Worm (Caenorhabditis elegans): ENCODE results near the gene Y54G11A.7.

Y54G11A.7 gene

DNA sequence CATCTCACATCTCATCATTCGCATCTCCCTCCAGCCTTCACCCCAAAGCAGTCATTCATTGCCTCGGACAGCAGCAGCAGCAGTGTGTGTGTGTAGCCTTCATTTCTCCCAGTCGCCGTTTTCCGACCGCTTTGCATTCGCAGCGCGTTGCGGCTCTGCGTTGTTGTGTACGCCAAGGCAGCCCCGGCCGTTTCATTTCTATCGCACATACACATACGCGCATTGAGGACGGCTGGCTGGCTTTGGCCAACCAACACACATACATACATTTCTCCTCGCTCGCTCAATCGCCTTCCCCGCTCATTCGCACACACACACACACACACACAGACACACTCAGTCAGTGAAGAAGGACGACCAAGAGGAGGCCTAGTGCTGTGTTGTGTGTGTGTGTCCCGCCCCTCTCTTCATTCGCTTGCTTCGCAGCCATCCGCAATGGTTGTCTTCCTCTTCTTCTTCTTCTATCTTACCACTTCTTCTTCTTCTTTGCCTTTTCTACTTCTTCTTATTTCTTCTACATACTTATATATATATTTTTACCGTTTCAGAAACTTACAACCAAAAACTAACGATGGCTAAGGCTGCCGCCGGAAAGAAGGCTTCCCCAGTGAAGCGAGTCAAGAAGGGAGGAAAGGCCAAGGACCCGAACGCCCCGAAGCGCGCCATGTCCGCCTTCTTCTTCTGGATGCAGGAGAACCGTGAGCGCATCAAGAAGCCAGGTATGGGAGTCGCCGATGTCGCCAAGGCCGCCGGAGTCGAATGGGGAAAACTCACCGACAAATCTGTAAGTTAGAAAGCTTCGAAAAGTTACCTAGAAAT lies 46.7 kb upstream of the Y54G11A.7 start, which contains the start of gene hmg-1.1:
hmg-1.1 (plus strand) TSS at position 549 of the 819 bp plus-strand sequence.
- TF ChIP-seq gmeb-2 (tag; optimal IDR thresholded peaks at IDR 0.05): no peak
- no peak for TF ChIP-seq pha-4 (tag; optimal IDR thresholded peaks at IDR 0.05)
- no peak for TF ChIP-seq ceh-9 (tag; optimal IDR thresholded peaks at IDR 0.05)
- TF ChIP-seq pha-2 (tag; optimal IDR thresholded peaks at IDR 0.05): peak; percentile 39
- peak; percentile 26 for TF ChIP-seq nhr-232 (tag; optimal IDR thresholded peaks at IDR 0.05)
- peak; percentile 87 for TF ChIP-seq ceh-31 (tag; optimal IDR thresholded peaks at IDR 0.05)
- no peak for TF ChIP-seq fkh-6 (tag; optimal IDR thresholded peaks at IDR 0.05)
- TF ChIP-seq fax-1 (tag; optimal IDR thresholded peaks at IDR 0.05): no peak
- peak; percentile 46 for TF ChIP-seq C38D4.7 (GFP tag; optimal IDR thresholded peaks at IDR 0.05)
- TF ChIP-seq che-1 (tag; optimal IDR thresholded peaks at IDR 0.05): peak; percentile 54
- peak; percentile 89 for TF ChIP-seq ceh-34 (tag; optimal IDR thresholded peaks at IDR 0.05)
- TF ChIP-seq eyg-1 (tag; optimal IDR thresholded peaks at IDR 0.05): no peak
- peak; percentile 26 for TF ChIP-seq sox-4 (tag; optimal IDR thresholded peaks at IDR 0.05)
- TF ChIP-seq ama-1 (optimal IDR thresholded peaks at IDR 0.05): peak; percentile 48
- peak; percentile 16; the same call in 1 of the 2 replicates for TF ChIP-seq unc-3 (GFP tag; conservative IDR thresholded peaks at IDR 0.05)
- TF ChIP-seq unc-3 (tag; optimal IDR thresholded peaks at IDR 0.05): no peak
- TF ChIP-seq nhr-11 (tag; optimal IDR thresholded peaks at IDR 0.05): no peak
- no peak for TF ChIP-seq ahr-1 (tag; optimal IDR thresholded peaks at IDR 0.05)
- no peak for TF ChIP-seq pat-9 (tag; optimal IDR thresholded peaks at IDR 0.05)
- TF ChIP-seq Y22D7AL.16 (tag; optimal IDR thresholded peaks at IDR 0.05): no peak
- TF ChIP-seq tbx-7 (tag; optimal IDR thresholded peaks at IDR 0.05): no peak
- no peak for TF ChIP-seq ceh-48 (tag; optimal IDR thresholded peaks at IDR 0.05)
- TF ChIP-seq unc-42 (tag; optimal IDR thresholded peaks at IDR 0.05): peak; percentile 27
- TF ChIP-seq elt-2 (tag; optimal IDR thresholded peaks at IDR 0.05): peak; percentile 37
- TF ChIP-seq sdc-2 (tag; optimal IDR thresholded peaks at IDR 0.05): peak; percentile 47
- TF ChIP-seq elt-4 (tag; optimal IDR thresholded peaks at IDR 0.05): no peak
- no peak for TF ChIP-seq pag-3 (tag; optimal IDR thresholded peaks at IDR 0.05; ENCODE audit: borderline replicate concordance)
- TF ChIP-seq ceh-6 (GFP tag; optimal IDR thresholded peaks at IDR 0.05): peak; percentile 64
- TF ChIP-seq sox-2 (GFP tag; IDR thresholded peaks at IDR 0.05): no peak
- peak; percentile 91 for TF ChIP-seq rnt-1 (tag; optimal IDR thresholded peaks at IDR 0.05)
- TF ChIP-seq hlh-8 (tag; optimal IDR thresholded peaks at IDR 0.05): peak; percentile 19
- TF ChIP-seq K09A11.1 (tag; optimal IDR thresholded peaks at IDR 0.05; ENCODE audit: insufficient read depth): no peak
- TF ChIP-seq dve-1 (tag; optimal IDR thresholded peaks at IDR 0.05): peak; percentile 23
- TF ChIP-seq hlh-30 (tag; optimal IDR thresholded peaks at IDR 0.05; ENCODE audit: insufficient read depth): peak; percentile 57
- peak; percentile 74 for TF ChIP-seq ceh-22 (tag; optimal IDR thresholded peaks at IDR 0.05)
- TF ChIP-seq unc-55 (GFP tag; optimal IDR thresholded peaks at IDR 0.05): peak; percentile 76
- TF ChIP-seq hlh-6 (tag; optimal IDR thresholded peaks at IDR 0.05): no peak
- TF ChIP-seq ceh-19 (GFP tag; optimal IDR thresholded peaks at IDR 0.05): peak; percentile 85
- no peak for TF ChIP-seq npax-4 (tag; optimal IDR thresholded peaks at IDR 0.05)
- TF ChIP-seq F13H6.1 (tag; optimal IDR thresholded peaks at IDR 0.05): peak; percentile 72
- peak; percentile 95 for TF ChIP-seq ceh-18 (tag; optimal IDR thresholded peaks at IDR 0.05)
- TF ChIP-seq hlh-15 (tag; optimal IDR thresholded peaks at IDR 0.05): no peak
- TF ChIP-seq ceh-14 (tag; optimal IDR thresholded peaks at IDR 0.05): peak; percentile 82
- peak; percentile 74 for TF ChIP-seq pros-1 (tag; optimal IDR thresholded peaks at IDR 0.05)
- TF ChIP-seq ref-2 (tag; optimal IDR thresholded peaks at IDR 0.05): peak; percentile 84
- TF ChIP-seq ttx-3 (tag; optimal IDR thresholded peaks at IDR 0.05): no peak
- TF ChIP-seq C08G9.2 (tag; optimal IDR thresholded peaks at IDR 0.05): no peak
- peak; percentile 53 for TF ChIP-seq dmd-4 (tag; optimal IDR thresholded peaks at IDR 0.05; ENCODE audit: borderline replicate concordance)
- TF ChIP-seq ceh-45 (GFP tag; IDR thresholded peaks at IDR 0.05): no peak
- no peak for TF ChIP-seq odd-2 (tag; optimal IDR thresholded peaks at IDR 0.05)
- peak; percentile 5 for TF ChIP-seq ztf-16 (tag; optimal IDR thresholded peaks at IDR 0.05)
- TF ChIP-seq madf-2 (tag; optimal IDR thresholded peaks at IDR 0.05): peak; percentile 100

Measured in whole organism, late embryonic.